Worm (Caenorhabditis elegans): ENCODE data around the gene unc-10.
A peak's percentile ranks its signal among the peaks of the same experiment; 100 is the strongest.

unc-10 gene

ce11 chrX:7225028-7225427 is 55.1 kb downstream of the unc-10 start:
- peak; percentile 38 for TF ChIP-seq unc-62 (GFP tag; optimal IDR thresholded peaks at IDR 0.05)
- TF ChIP-seq mab-5 (tag; optimal IDR thresholded peaks at IDR 0.05) = no peak
- TF ChIP-seq unc-120 (tag; optimal IDR thresholded peaks at IDR 0.05; ENCODE audit: poor library complexity, severe bottlenecking) = peak; percentile 9
- peak; percentile 98 for TF ChIP-seq hlh-1 (tag; optimal IDR thresholded peaks at IDR 0.05)

- TF ChIP-seq nhr-76 (tag; optimal IDR thresholded peaks at IDR 0.05) (no peak), ces-1 (GFP tag; optimal IDR thresholded peaks at IDR 0.05) (peak; percentile 14)
These were observed 55.6 kb downstream of the unc-10 start for ce11 chrX:7224510-7224909.

DNA sequence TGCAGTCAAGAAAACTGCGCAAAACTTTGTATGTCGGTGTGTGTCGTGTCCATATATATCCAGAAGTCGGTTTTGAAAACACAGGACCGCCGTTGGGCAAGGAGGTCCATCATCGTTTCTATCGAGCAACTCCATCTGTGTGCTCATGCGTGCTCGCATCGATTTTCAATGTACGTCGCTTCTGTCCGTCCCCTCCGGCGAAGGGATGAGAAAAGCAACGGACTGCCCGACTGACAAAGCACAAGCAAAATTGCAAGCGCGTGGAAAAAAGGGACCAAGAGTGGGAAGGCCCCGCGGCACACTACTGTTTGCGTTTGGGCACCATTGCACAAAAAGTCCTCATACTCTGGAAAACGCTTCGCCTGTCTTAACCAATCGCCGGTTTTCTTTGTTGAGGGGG is 57.7 kb downstream of the unc-10 start:
- TF ChIP-seq M03D4.4 (tag; optimal IDR thresholded peaks at IDR 0.05) = no peak
- TF ChIP-seq tbx-8 (GFP tag; optimal IDR thresholded peaks at IDR 0.05) = no peak
- TF ChIP-seq snpc-4 (tag; optimal IDR thresholded peaks at IDR 0.05) = no peak
- peak; percentile 1 for TF ChIP-seq mls-2 (tag; optimal IDR thresholded peaks at IDR 0.05)
